Fruit fly (Drosophila melanogaster) whole organism, prepupa: ENCODE data around the gene CG31937.

Experiments used
- Blimp-1 ChIP-seq: fragments of 200-800 bp; sonication (Bioruptor generic); optimal IDR thresholded peaks from 3 replicates; lab custom pipeline; 2017; ENCODE audit warnings: missing biosample characterization, missing genetic modification characterization, mild to moderate bottlenecking, moderate library complexity, missing genetic modification reagents
- CG10631 ChIP-seq: fragments of 200-800 bp; sonication (Bioruptor generic); optimal IDR thresholded peaks from 2 replicates; lab custom pipeline; 2016; ENCODE audit warnings: missing biosample characterization, missing genetic modification characterization
- CG10669 ChIP-seq: fragments of 200-800 bp; sonication (Bioruptor generic); optimal IDR thresholded peaks from 3 replicates; lab custom pipeline; 2018; ENCODE audit warnings: missing biosample characterization, mild to moderate bottlenecking, missing genetic modification characterization, moderate library complexity
- CG11762 ChIP-seq: fragments of 200-800 bp; sonication (Bioruptor generic); optimal IDR thresholded peaks from 3 replicates; lab custom pipeline; 2016; ENCODE audit warnings: missing biosample characterization, missing genetic modification characterization; ENCODE audit not compliant: insufficient read depth
- CG11902 ChIP-seq: fragments of 200-800 bp; sonication (Bioruptor generic); optimal IDR thresholded peaks from 3 replicates; lab custom pipeline; 2016; ENCODE audit warnings: missing biosample characterization, missing genetic modification characterization
- CG15336 ChIP-seq: fragments of 200-800 bp; sonication (Bioruptor generic); IDR thresholded peaks from 2 replicates; pipeline ENCODE4 v1.3.6; 2022; ENCODE audit warnings: missing biosample characterization, missing genetic modification characterization
- CG1621 ChIP-seq: fragments of 200-800 bp; sonication (Bioruptor generic); optimal IDR thresholded peaks from 3 replicates; lab custom pipeline; 2018; ENCODE audit warnings: missing biosample characterization, mild to moderate bottlenecking, missing genetic modification characterization
- CG3032 ChIP-seq: fragments of 200-800 bp; optimal IDR thresholded peaks from 2 replicates; lab custom pipeline; 2019; ENCODE audit warnings: missing biosample characterization, mild to moderate bottlenecking, missing genetic modification characterization, moderate library complexity
- CG31627 ChIP-seq: fragments of 200-800 bp; sonication (Bioruptor generic); optimal IDR thresholded peaks from 3 replicates; lab custom pipeline; 2016; ENCODE audit warnings: missing biosample characterization, missing genetic modification characterization
- CG32006 ChIP-seq: fragments of 200-800 bp; sonication (Bioruptor generic); optimal IDR thresholded peaks from 3 replicates; lab custom pipeline; 2017; ENCODE audit warnings: missing biosample characterization, mild to moderate bottlenecking, missing genetic modification characterization
- CG3919 ChIP-seq: fragments of 200-800 bp; sonication (Bioruptor generic); optimal IDR thresholded peaks from 3 replicates; lab custom pipeline; 2016; ENCODE audit warnings: missing biosample characterization, missing genetic modification characterization
- CG4318 ChIP-seq: fragments of 200-800 bp; sonication (Bioruptor generic); optimal IDR thresholded peaks from 3 replicates; lab custom pipeline; 2017; ENCODE audit warnings: missing biosample characterization, mild to moderate bottlenecking, missing genetic modification characterization
- CG6163 ChIP-seq: fragments of 200-800 bp; sonication (Bioruptor generic); IDR thresholded peaks from 3 replicates; pipeline ENCODE4 v1.3.6; 2022; ENCODE audit warnings: missing biosample characterization, missing genetic modification characterization
- CG6276 ChIP-seq: fragments of 200-800 bp; sonication (Bioruptor generic); optimal IDR thresholded peaks from 2 replicates; lab custom pipeline; 2017; ENCODE audit warnings: missing biosample characterization, mild to moderate bottlenecking, missing genetic modification characterization
- CG6854 ChIP-seq: fragments of 200-800 bp; sonication (Bioruptor generic); optimal IDR thresholded peaks from 2 replicates; lab custom pipeline; 2017; ENCODE audit warnings: missing biosample characterization, mild to moderate bottlenecking, missing genetic modification characterization
- CG7368 ChIP-seq: fragments of 200-800 bp; sonication (Bioruptor generic); optimal IDR thresholded peaks from 3 replicates; lab custom pipeline; 2016; ENCODE audit warnings: missing biosample characterization, missing genetic modification characterization
- CG8319 ChIP-seq: fragments of 200-800 bp; sonication (Bioruptor generic); optimal IDR thresholded peaks from 3 replicates; lab custom pipeline; 2016; ENCODE audit warnings: missing biosample characterization, missing genetic modification characterization
- Eip78C ChIP-seq: fragments of 200-800 bp; sonication (Bioruptor generic); peaks from one replicate; lab custom pipeline; 2016; ENCODE audit warnings: missing biosample characterization, missing genetic modification characterization
- Gug ChIP-seq: fragments of 200-800 bp; sonication (Bioruptor generic); IDR thresholded peaks from 2 replicates; pipeline ENCODE4 v1.3.6; 2022; ENCODE audit warnings: missing biosample characterization, missing genetic modification characterization
- Hr39 ChIP-seq: fragments of 200-800 bp; sonication (Bioruptor generic); optimal IDR thresholded peaks from 2 replicates; lab custom pipeline; 2016; ENCODE audit warnings: missing biosample characterization, missing genetic modification characterization
- Hr4 ChIP-seq: fragments of 200-800 bp; sonication (Bioruptor generic); optimal IDR thresholded peaks from 3 replicates; lab custom pipeline; 2016; ENCODE audit warnings: missing biosample characterization, missing genetic modification characterization
- Lpt ChIP-seq: fragments of 200-800 bp; sonication (Bioruptor generic); optimal IDR thresholded peaks from 3 replicates; lab custom pipeline; 2016; ENCODE audit warnings: missing biosample characterization, missing genetic modification characterization
- Met ChIP-seq: fragments of 200-800 bp; sonication (Bioruptor generic); optimal IDR thresholded peaks from 3 replicates; lab custom pipeline; 2016; ENCODE audit warnings: missing biosample characterization, missing genetic modification characterization
- OdsH ChIP-seq: fragments of 200-800 bp; sonication (Bioruptor generic); optimal IDR thresholded peaks from 3 replicates; lab custom pipeline; 2016; ENCODE audit warnings: missing biosample characterization, missing genetic modification characterization
- Sox102F ChIP-seq: fragments of 200-800 bp; sonication (Bioruptor generic); optimal IDR thresholded peaks from 2 replicates; lab custom pipeline; 2016; ENCODE audit warnings: missing biosample characterization, mild to moderate bottlenecking, missing genetic modification characterization
- Sox14 ChIP-seq: fragments of 200-800 bp; sonication (Bioruptor generic); optimal IDR thresholded peaks from 3 replicates; lab custom pipeline; 2016; ENCODE audit warnings: missing biosample characterization, missing genetic modification characterization
- achi ChIP-seq: fragments of 200-800 bp; sonication (Bioruptor generic); optimal IDR thresholded peaks from 3 replicates; lab custom pipeline; 2016; ENCODE audit warnings: missing biosample characterization, missing genetic modification characterization
- acj6 ChIP-seq: fragments of 200-800 bp; sonication (Bioruptor generic); optimal IDR thresholded peaks from 3 replicates; lab custom pipeline; 2016; ENCODE audit warnings: missing biosample characterization, missing genetic modification characterization
- dsx ChIP-seq: fragments of 200-800 bp; optimal IDR thresholded peaks from 3 replicates; lab custom pipeline; 2019; ENCODE audit warnings: missing biosample characterization, mild to moderate bottlenecking, missing genetic modification characterization, moderate library complexity; ENCODE audit not compliant: poor library complexity, severe bottlenecking
- esn ChIP-seq: fragments of 200-800 bp; sonication (Bioruptor generic); optimal IDR thresholded peaks from 2 replicates; lab custom pipeline; 2016; ENCODE audit warnings: missing biosample characterization, mild to moderate bottlenecking, missing genetic modification characterization, moderate library complexity
- fd59A ChIP-seq: fragments of 200-800 bp; sonication (Bioruptor generic); optimal IDR thresholded peaks from 2 replicates; lab custom pipeline; 2017; ENCODE audit warnings: missing biosample characterization, mild to moderate bottlenecking, missing genetic modification characterization, missing genetic modification reagents
- fkh ChIP-seq: fragments of 200-800 bp; sonication (Bioruptor generic); optimal IDR thresholded peaks from 3 replicates; lab custom pipeline; 2017; ENCODE audit warnings: missing biosample characterization, mild to moderate bottlenecking, missing genetic modification characterization, moderate library complexity
- lz ChIP-seq: fragments of 200-800 bp; sonication (Bioruptor generic); optimal IDR thresholded peaks from 3 replicates; lab custom pipeline; 2016; ENCODE audit warnings: missing biosample characterization, missing genetic modification characterization
- net ChIP-seq: fragments of 200-800 bp; sonication (Bioruptor generic); optimal IDR thresholded peaks from 3 replicates; lab custom pipeline; 2016; ENCODE audit warnings: missing biosample characterization, missing genetic modification characterization
- salr ChIP-seq, 2 experiments: fragments of 200-800 bp; sonication (Bioruptor generic); optimal IDR thresholded peaks; 3 replicates each; lab custom pipeline; 2016 to 2018; ENCODE audit warnings: missing biosample characterization in 2 of 2, missing genetic modification characterization in 2 of 2, mild to moderate bottlenecking in 1 of 2
- spab ChIP-seq: fragments of 200-800 bp; sonication (Bioruptor generic); optimal IDR thresholded peaks from 2 replicates; lab custom pipeline; 2017; ENCODE audit warnings: missing biosample characterization, mild to moderate bottlenecking, missing genetic modification characterization, missing genetic modification reagents
- ss ChIP-seq, 2 experiments: fragments of 200-800 bp; sonication (Bioruptor generic); optimal IDR thresholded peaks; 2 replicates in 1 of 2; 3 replicates in 1 of 2; lab custom pipeline; 2017 to 2018; ENCODE audit warnings: mild to moderate bottlenecking in 2 of 2, missing biosample characterization in 2 of 2, missing genetic modification characterization in 2 of 2, moderate library complexity in 1 of 2
- svp ChIP-seq: fragments of 200-800 bp; sonication (Bioruptor generic); peaks from one replicate; lab custom pipeline; 2016; ENCODE audit warnings: missing biosample characterization, missing genetic modification characterization
- vri ChIP-seq: fragments of 200-800 bp; sonication (Bioruptor generic); optimal IDR thresholded peaks from 3 replicates; lab custom pipeline; 2016; ENCODE audit warnings: missing biosample characterization, mild to moderate bottlenecking, missing genetic modification characterization

The CG31937 gene

dm6 chr2L:1728620-1728944, 1.1 kb upstream of the CG31937 start, which contains the start of gene Rrp40:
TSS of gene Rrp40 (plus strand) at chr2L:1728732.
- TF ChIP-seq acj6 (GFP tag; lab: Kevin White, UChicago): no peak
- TF ChIP-seq CG6276 (GFP tag; lab: Kevin White, UChicago): no peak
- TF ChIP-seq spab: no peak
- no peak for TF ChIP-seq CG6854 (GFP tag; lab: Kevin White, UChicago)

- peak; percentile 17 for TF ChIP-seq fkh
- no peak for TF ChIP-seq CG6854 (GFP tag; lab: Kevin White, UChicago)
- no peak for TF ChIP-seq lz
- TF ChIP-seq CG11762: no peak
- no peak for TF ChIP-seq achi (GFP tag; lab: Kevin White, UChicago)
- TF ChIP-seq salr (GFP tag; optimal IDR thresholded peaks at IDR 0.05; lab: Kevin White, UChicago): no peak
- TF ChIP-seq net (GFP tag; lab: Kevin White, UChicago): no peak
- no peak for TF ChIP-seq CG7368 (GFP tag; lab: Kevin White, UChicago)
- no peak for TF ChIP-seq Blimp-1
- peak; percentile 57 for TF ChIP-seq Eip78C (GFP tag; lab: Kevin White, UChicago)
- TF ChIP-seq Sox102F: no peak
- no peak for TF ChIP-seq CG3919 (GFP tag; lab: Kevin White, UChicago)
- peak; percentile 29 for TF ChIP-seq svp (GFP tag; lab: Kevin White, UChicago)
- no peak for TF ChIP-seq CG32006 (GFP tag; lab: Kevin White, UChicago)
- no peak for TF ChIP-seq CG15336 (GFP tag; lab: Robert Waterston, UW)
- no peak for TF ChIP-seq CG6163 (GFP tag; lab: Robert Waterston, UW)
- TF ChIP-seq CG3032 (tag; lab: Kevin White, UChicago): no peak
- no peak for TF ChIP-seq Sox14 (GFP tag; lab: Kevin White, UChicago)
- peak; percentile 38 for TF ChIP-seq vri (GFP tag; lab: Kevin White, UChicago)
- TF ChIP-seq Hr4 (GFP tag; lab: Kevin White, UChicago): no peak
- no peak for TF ChIP-seq CG1621 (tag; lab: Kevin White, UChicago)
- no peak for TF ChIP-seq Gug (GFP tag; lab: Robert Waterston, UW)
- TF ChIP-seq CG4318 (GFP tag; lab: Kevin White, UChicago): no peak
- TF ChIP-seq CG8319 (GFP tag; lab: Kevin White, UChicago): no peak
Measured at dm6 chr2L:1730914-1731313, 1.2 kb downstream of the CG31937 start.

dm6 chr2L:1732189-1732588, 2.5 kb downstream of the CG31937 start, which contains the start of the genes CG17652 and CG17646:
TSS of gene CG17652 (minus strand) at chr2L:1732356.
TSS of gene CG17646 (plus strand) at chr2L:1732524.
- no peak for TF ChIP-seq Blimp-1
- no peak for TF ChIP-seq CG31627
- TF ChIP-seq CG11762: no peak
- TF ChIP-seq spab: no peak
- peak; percentile 1 for TF ChIP-seq CG6854 (GFP tag; lab: Kevin White, UChicago)
- TF ChIP-seq Eip78C (GFP tag; lab: Kevin White, UChicago): peak; percentile 61
- TF ChIP-seq fkh: peak; percentile 66
- no peak for TF ChIP-seq Met (GFP tag; lab: Kevin White, UChicago)
- TF ChIP-seq ss (GFP tag; optimal IDR thresholded peaks at IDR 0.05; lab: Kevin White, UChicago): peak in 1 of 2 experiments; percentile 8
- no peak for TF ChIP-seq CG11902 (GFP tag; lab: Kevin White, UChicago)
- TF ChIP-seq vri (GFP tag; lab: Kevin White, UChicago): peak; percentile 15
- TF ChIP-seq Sox14 (GFP tag; lab: Kevin White, UChicago): peak; percentile 2
- peak; percentile 45; the same call in 2 of the 3 replicates for TF ChIP-seq CG6163 (GFP tag; lab: Robert Waterston, UW)
- TF ChIP-seq esn: peak; percentile 40
- no peak for TF ChIP-seq CG10669 (GFP tag; lab: Kevin White, UChicago)
- TF ChIP-seq, all 60 proteins: peak for 8

dm6 chr2L:1733155-1733813, 3.6 kb downstream of the CG31937 start:
- TF ChIP-seq dsx (no peak), CG10631 (GFP tag; lab: Kevin White, UChicago) (no peak), Lpt (GFP tag; lab: Kevin White, UChicago) (no peak), Hr39 (GFP tag; lab: Kevin White, UChicago) (no peak), CG8319 (GFP tag; lab: Kevin White, UChicago) (no peak), fd59A (no peak), OdsH (no peak), spab (no peak), CG6163 (GFP tag; lab: Robert Waterston, UW) (peak; percentile 50; the same call in 2 of the 3 replicates)
